Worm (Caenorhabditis elegans) whole organism, young adult: ENCODE results near the gene C39D10.5.

Source experiments
- K12H6.12 ChIP-seq: fragments of 200-800 bp; sonication (Bioruptor generic); optimal IDR thresholded peaks from 2 replicates; lab custom pipeline; 2018; ENCODE audit warnings: mild to moderate bottlenecking, missing genetic modification characterization, missing compliant biosample characterization
- Y67H2A.10 ChIP-seq: fragments of 200-800 bp; sonication (Bioruptor generic); conservative IDR thresholded peaks from 2 replicates; pipeline ENCODE4 v1.3.6; 2022; ENCODE audit warnings: missing genetic modification reagents, missing genetic modification characterization, missing compliant biosample characterization
- akir-1 ChIP-seq: fragments of 200-800 bp; sonication (Bioruptor generic); optimal IDR thresholded peaks from 2 replicates; lab custom pipeline; 2018; ENCODE audit warnings: mild to moderate bottlenecking, missing genetic modification characterization, moderate library complexity, missing compliant biosample characterization
- ama-1 ChIP-seq, 3 experiments: fragments of 150-350 bp in 1 of 3; sonication (generic microtip) in 2 of 3; optimal IDR thresholded peaks; 2 replicates each; lab custom pipeline; 2014 to 2018; ENCODE audit warnings: missing biosample characterization in 2 of 3, missing genetic modification characterization in 2 of 3, missing genetic modification reagents in 2 of 3
- dpff-1 ChIP-seq: sonication (generic microtip); optimal IDR thresholded peaks from 2 replicates; lab custom pipeline; 2017; ENCODE audit warnings: mild to moderate bottlenecking, missing genetic modification characterization, missing compliant biosample characterization
- dpl-1 ChIP-seq: fragments of 150-350 bp; optimal IDR thresholded peaks from 2 replicates; lab custom pipeline; 2014; ENCODE audit warnings: missing biosample characterization, missing genetic modification reagents, missing genetic modification characterization
- him-1 ChIP-seq: sonication (generic microtip); optimal IDR thresholded peaks from 2 replicates; lab custom pipeline; 2016; ENCODE audit warnings: missing genotype, missing genetic modification reagents, missing genetic modification characterization, missing compliant biosample characterization
- lin-35 ChIP-seq, 3 experiments: fragments of 150-350 bp in 2 of 3; sonication (generic microtip) in 1 of 3; optimal IDR thresholded peaks; 2 replicates each; lab custom pipeline; 2014 to 2018; ENCODE audit warnings: missing biosample characterization in 3 of 3, missing genetic modification characterization in 3 of 3, missing genetic modification reagents in 3 of 3
- madf-10 ChIP-seq: sonication (generic microtip); optimal IDR thresholded peaks from 2 replicates; lab custom pipeline; 2016; ENCODE audit warnings: mild to moderate bottlenecking, missing genetic modification characterization, missing compliant biosample characterization
- sea-2 ChIP-seq: fragments of 200-800 bp; sonication (Bioruptor generic); IDR thresholded peaks from 2 replicates; pipeline ENCODE4 v1.3.6; 2022; ENCODE audit warnings: missing genetic modification characterization, missing compliant biosample characterization
- snpc-4 ChIP-seq, 5 experiments: fragments of 150-350 bp in 1 of 5; sonication (generic microtip) in 4 of 5; optimal IDR thresholded peaks; 2 replicates each; lab custom pipeline; 2014 to 2018; ENCODE audit warnings: missing genetic modification characterization in 5 of 5, missing biosample characterization in 3 of 5, antibody characterized with exemption in 2 of 5, mild to moderate bottlenecking in 2 of 5, missing compliant biosample characterization in 2 of 5, missing genotype in 2 of 5, moderate library complexity in 2 of 5, missing genetic modification reagents in 1 of 5
- zim-3 ChIP-seq: sonication (generic microtip); optimal IDR thresholded peaks from 2 replicates; lab custom pipeline; 2017; ENCODE audit warnings: mild to moderate bottlenecking, missing genetic modification characterization, moderate library complexity, missing compliant biosample characterization
- ztf-28 ChIP-seq: fragments of 200-800 bp; sonication (Bioruptor generic); IDR thresholded peaks from 2 replicates; pipeline ENCODE4 v1.3.6; 2022; ENCODE audit warnings: missing genetic modification reagents, missing genetic modification characterization, missing compliant biosample characterization

- no peak for TF ChIP-seq Y67H2A.10 (GFP tag; lab: Robert Waterston, UW)
- TF ChIP-seq K12H6.12 (tag; lab: Kevin White, UChicago), result no peak
- no peak for TF ChIP-seq ztf-28
- no peak for TF ChIP-seq him-1 (tag; lab: Kevin White, UChicago)
- no peak for TF ChIP-seq dpff-1 (tag; lab: Kevin White, UChicago)
- TF ChIP-seq dpl-1 (GFP tag; lab: Kevin White, UChicago), result no peak
- no peak for TF ChIP-seq sea-2 (GFP tag; lab: Robert Waterston, UW)
- no peak for TF ChIP-seq snpc-4 (GFP tag; optimal IDR thresholded peaks at IDR 0.05; lab: Kevin White, UChicago)
- no peak for TF ChIP-seq snpc-4 (tag; optimal IDR thresholded peaks at IDR 0.05; lab: Kevin White, UChicago)
- no peak for TF ChIP-seq ama-1 (optimal IDR thresholded peaks at IDR 0.05; lab: Kevin White, UChicago)
- no peak for TF ChIP-seq ama-1 (GFP tag; optimal IDR thresholded peaks at IDR 0.05; lab: Kevin White, UChicago)
- no peak for TF ChIP-seq lin-35 (GFP tag; optimal IDR thresholded peaks at IDR 0.05; lab: Kevin White, UChicago)
- no peak for TF ChIP-seq akir-1 (GFP tag; lab: Kevin White, UChicago)
- TF ChIP-seq zim-3 (tag; lab: Kevin White, UChicago), result no peak
- no peak for TF ChIP-seq madf-10 (tag; lab: Kevin White, UChicago)
Observed at ce11 chrX:7915616-7916015, 23.4 kb upstream of the C39D10.5 start.
